Fruit fly (Drosophila melanogaster) S2 (cell line): ENCODE measurements around the gene TM9SF3.

ENCODE experiments used
- CG8478 ChIP-seq: fragments of >200 bp; optimal IDR thresholded peaks from 2 replicates; lab custom pipeline; 2018
- CTCF ChIP-seq, 2 experiments: fragments of >200 bp; optimal IDR thresholded peaks; 2 replicates each; lab custom pipeline; 2018

dm6 chr3L:5621908-5622307 lies 18.1 kb upstream of the TM9SF3 start:
- TF ChIP-seq CTCF (optimal IDR thresholded peaks at IDR 0.05; lab: Kevin White, UChicago) (no peak), CG8478 (lab: Kevin White, UChicago) (no peak)
